Worm (Caenorhabditis elegans) whole organism, L4/young adult: Measurements from ENCODE around the gene snb-6.

Experiments
- W03F9.2 ChIP-seq: fragments of 150-350 bp; optimal IDR thresholded peaks from 2 replicates; lab custom pipeline; 2014; ENCODE audit warnings: missing biosample characterization, missing genetic modification characterization
- dao-5 ChIP-seq: sonication (generic microtip); optimal IDR thresholded peaks from 2 replicates; lab custom pipeline; 2016; ENCODE audit warnings: missing genotype, missing genetic modification characterization, moderate library complexity, missing compliant biosample characterization
- him-1 ChIP-seq: sonication (generic microtip); optimal IDR thresholded peaks from 2 replicates; lab custom pipeline; 2016; ENCODE audit warnings: missing genotype, missing genetic modification reagents, missing genetic modification characterization, missing compliant biosample characterization

Gene snb-6

ce11 chrII:8883559-8883958, 24.1 kb upstream of the snb-6 start, which contains the start of gene rha-1:
Gene rha-1, minus strand, starts transcription at chrII:8883659.
- TF ChIP-seq him-1 (tag; lab: Kevin White, UChicago): no peak

DNA sequence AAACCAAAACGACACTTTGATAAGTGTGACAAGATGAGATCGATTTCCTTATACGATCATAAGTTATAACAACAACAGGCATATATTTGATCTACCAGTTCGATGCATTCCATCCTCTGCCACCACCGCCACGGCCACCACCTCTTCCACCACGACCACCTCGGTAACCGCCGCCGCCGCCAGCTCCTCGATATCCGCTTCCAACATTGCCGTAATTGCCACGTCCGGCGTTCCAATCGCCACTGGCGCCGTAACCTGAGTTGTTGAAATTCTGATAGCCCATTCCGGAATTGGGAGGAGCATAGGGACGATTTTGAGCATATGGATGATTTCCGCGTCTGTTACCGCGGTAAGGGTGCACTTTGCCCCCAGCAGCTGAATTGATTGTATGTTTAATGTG, 19.0 kb upstream of the snb-6 start:
- TF ChIP-seq him-1 (tag; lab: Kevin White, UChicago) (no peak), W03F9.2 (tag; lab: Kevin White, UChicago) (no peak), dao-5 (no peak)

ce11 chrII:8877032-8877985, 17.8 kb upstream of the snb-6 start:
- TF ChIP-seq him-1 (tag; lab: Kevin White, UChicago) (no peak), W03F9.2 (tag; lab: Kevin White, UChicago) (no peak), dao-5 (no peak)

DNA sequence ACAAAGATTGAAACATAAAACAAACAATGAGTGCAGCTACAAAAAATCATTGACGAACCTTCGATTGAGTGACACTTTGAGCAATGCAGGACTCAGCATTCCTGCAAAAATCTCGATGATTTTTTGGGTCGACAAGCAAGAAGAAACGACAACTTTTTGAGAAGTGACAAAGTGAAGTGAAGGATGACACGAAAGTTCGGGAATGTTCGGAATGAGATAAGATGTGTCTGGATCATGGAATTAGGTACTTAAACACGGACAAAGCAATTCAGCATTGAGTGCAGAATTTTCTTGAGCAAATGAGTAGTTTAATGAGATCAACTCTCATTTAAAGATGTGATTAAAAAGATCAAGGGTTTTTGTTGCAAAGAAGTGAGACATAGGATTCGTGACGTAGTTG, 14.3 kb upstream of the snb-6 start, which contains the start of gene T07D4.2:
Gene T07D4.2, minus strand, starts transcription at position 101 of the 400 bp plus-strand sequence.
- TF ChIP-seq W03F9.2 (tag; lab: Kevin White, UChicago) (no peak), him-1 (tag; lab: Kevin White, UChicago) (no peak), dao-5 (no peak)

DNA sequence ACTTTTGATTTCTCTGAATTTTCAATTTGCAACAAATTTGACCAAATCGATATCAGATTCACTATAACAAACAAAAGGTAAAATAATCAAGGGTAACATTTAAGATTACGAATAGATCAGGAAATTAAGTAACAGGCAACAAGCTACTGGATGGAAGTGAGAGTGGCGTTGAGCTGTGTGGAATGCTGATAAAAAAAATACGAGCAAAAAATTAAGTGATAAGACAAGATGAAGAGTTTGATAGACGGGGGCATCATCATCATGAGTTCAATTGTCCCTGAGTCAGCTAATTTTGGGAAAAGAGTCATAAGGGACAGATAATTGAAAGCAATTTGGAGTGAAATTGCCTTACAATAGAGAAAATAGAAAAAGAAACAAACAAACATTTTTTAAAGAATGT, 7.3 kb upstream of the snb-6 start:
- TF ChIP-seq him-1 (tag; lab: Kevin White, UChicago): no peak
- TF ChIP-seq dao-5: no peak
- no peak for TF ChIP-seq W03F9.2 (tag; lab: Kevin White, UChicago)

DNA sequence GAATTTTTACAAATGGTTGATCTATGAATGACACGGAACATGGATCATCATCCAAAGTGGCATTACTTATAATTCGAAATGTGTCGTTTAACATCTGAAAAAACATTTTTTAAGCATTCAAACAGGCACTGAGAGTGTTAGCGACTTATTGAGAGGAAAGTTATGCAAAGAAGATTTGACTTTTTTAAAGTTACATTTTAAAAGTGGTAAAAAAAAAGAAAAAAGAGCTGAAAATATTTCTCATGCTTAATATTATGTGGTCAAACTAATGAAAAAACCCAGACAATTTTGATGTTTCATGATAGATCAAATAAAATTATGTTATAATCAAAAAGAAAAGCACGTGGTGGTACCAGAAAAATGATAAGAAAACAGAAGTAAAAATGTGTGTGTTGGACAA, 5.6 kb upstream of the snb-6 start, which contains the start of gene npr-20:
Gene npr-20, minus strand, starts transcription at position 101 of the 400 bp plus-strand sequence.
- TF ChIP-seq him-1 (tag; lab: Kevin White, UChicago): no peak
- no peak for TF ChIP-seq W03F9.2 (tag; lab: Kevin White, UChicago)
- no peak for TF ChIP-seq dao-5

- no peak for TF ChIP-seq dao-5
- TF ChIP-seq him-1 (tag; lab: Kevin White, UChicago): no peak
- TF ChIP-seq W03F9.2 (tag; lab: Kevin White, UChicago): no peak
Measured at ce11 chrII:8857074-8857473, 2.4 kb downstream of the snb-6 start.

DNA sequence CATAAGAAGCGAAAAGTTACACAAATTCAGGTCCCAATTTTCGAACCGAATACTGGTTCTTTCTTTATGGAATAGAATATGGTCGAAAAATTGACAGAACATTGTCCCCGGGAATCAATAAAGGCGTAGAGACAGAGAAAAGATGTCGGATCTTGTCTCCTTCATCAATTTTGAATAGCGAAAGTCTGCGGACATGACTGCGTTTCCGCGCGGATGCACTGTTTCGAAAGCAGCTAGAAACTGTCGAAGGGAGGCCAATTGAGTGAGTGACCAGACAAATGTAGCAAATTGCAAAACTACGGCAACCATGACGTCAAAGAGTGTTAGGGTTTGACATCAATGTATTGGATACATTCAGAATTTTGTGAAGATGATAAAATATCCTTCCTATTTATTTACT, 3.0 kb downstream of the snb-6 start:
- TF ChIP-seq dao-5: no peak

ce11 chrII:8854874-8855273, 4.6 kb downstream of the snb-6 start:
- TF ChIP-seq him-1 (tag; lab: Kevin White, UChicago) (no peak), dao-5 (no peak), W03F9.2 (tag; lab: Kevin White, UChicago) (no peak)

ce11 chrII:8853960-8854359, 5.5 kb downstream of the snb-6 start:
- TF ChIP-seq dao-5: no peak
- no peak for TF ChIP-seq him-1 (tag; lab: Kevin White, UChicago)
- TF ChIP-seq W03F9.2 (tag; lab: Kevin White, UChicago): no peak

DNA sequence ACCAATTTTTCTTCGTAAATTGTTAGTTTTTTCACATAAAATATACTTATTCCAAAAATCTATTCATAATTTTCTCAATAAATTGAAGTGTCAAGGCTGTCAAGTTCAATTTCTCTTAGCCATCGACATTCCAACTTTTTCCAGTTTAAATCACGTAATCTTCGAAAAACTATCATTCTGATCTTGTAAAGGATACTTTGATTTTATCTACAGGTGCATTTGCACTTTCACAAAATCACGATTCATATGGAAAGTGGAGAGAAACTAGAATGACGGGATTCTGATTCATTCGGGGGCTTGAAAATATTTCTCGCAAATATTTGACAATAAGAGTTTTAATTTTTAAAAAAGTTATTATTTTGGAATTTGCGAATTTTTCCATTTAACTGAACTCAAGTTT, 6.3 kb downstream of the snb-6 start:
- TF ChIP-seq W03F9.2 (tag; lab: Kevin White, UChicago) (no peak), dao-5 (no peak), him-1 (tag; lab: Kevin White, UChicago) (no peak)

DNA sequence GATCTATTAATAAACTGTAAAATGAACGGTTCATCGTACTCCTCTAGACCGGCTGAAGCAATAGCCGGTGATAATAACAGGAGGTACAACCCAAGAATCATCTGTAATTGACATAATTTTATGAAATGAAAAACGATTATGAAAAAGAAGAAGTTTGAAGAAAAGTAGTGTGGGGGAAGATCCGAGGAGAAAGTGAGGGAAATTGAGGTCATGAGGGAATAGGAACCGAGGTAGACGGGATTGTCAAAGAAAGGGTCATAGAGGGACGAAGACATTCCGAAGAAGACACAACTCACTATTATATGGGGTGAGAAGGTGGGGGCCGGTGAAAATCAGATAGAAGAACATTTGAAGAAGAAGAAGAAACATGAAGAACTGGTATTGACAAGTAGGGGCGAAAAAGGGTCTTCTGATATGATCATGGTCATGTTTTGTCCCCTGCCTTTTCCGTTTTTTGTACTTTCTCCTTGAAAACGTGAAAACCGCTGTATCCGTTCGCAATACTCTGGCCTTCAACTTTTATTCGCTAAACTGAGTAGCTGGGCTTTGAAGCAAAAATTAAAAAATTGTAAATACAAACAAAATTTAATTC, 7.4 kb downstream of the snb-6 start, which contains the start of gene oac-46:
Gene oac-46, minus strand, starts transcription at position 101 of the 592 bp plus-strand sequence.
- no peak for TF ChIP-seq dao-5
- TF ChIP-seq him-1 (tag; lab: Kevin White, UChicago): no peak

ce11 chrII:8848984-8849383, 10.5 kb downstream of the snb-6 start:
- no peak for TF ChIP-seq dao-5
- no peak for TF ChIP-seq him-1 (tag; lab: Kevin White, UChicago)
- no peak for TF ChIP-seq W03F9.2 (tag; lab: Kevin White, UChicago)

- no peak for TF ChIP-seq W03F9.2 (tag; lab: Kevin White, UChicago)
- TF ChIP-seq him-1 (tag; lab: Kevin White, UChicago): no peak
- TF ChIP-seq dao-5: no peak
Measured at ce11 chrII:8845932-8846331, 13.6 kb downstream of the snb-6 start.
